Fruit fly (Drosophila melanogaster) whole organism, embryonic: Measurements from ENCODE around the gene TTLL5.

Source experiments
- CG10654 ChIP-seq: fragments of 200-800 bp; sonication (Bioruptor generic); optimal IDR thresholded peaks from 2 replicates; lab custom pipeline; 2016; ENCODE audit warnings: missing biosample characterization, missing genetic modification characterization
- CG10979 ChIP-seq: fragments of 200-800 bp; sonication (Bioruptor generic); optimal IDR thresholded peaks from 2 replicates; lab custom pipeline; 2018; ENCODE audit warnings: missing biosample characterization, mild to moderate bottlenecking, missing genetic modification characterization, moderate library complexity
- CG11247 ChIP-seq: fragments of 200-800 bp; sonication (Bioruptor generic); IDR thresholded peaks from 2 replicates; pipeline ENCODE4 v1.3.6; 2022; ENCODE audit warnings: missing biosample characterization, missing genetic modification characterization
- CG14014 ChIP-seq: fragments of 200-800 bp; sonication (Bioruptor generic); IDR thresholded peaks from 2 replicates; pipeline ENCODE4 v1.3.6; 2022; ENCODE audit warnings: missing biosample characterization, missing genetic modification characterization
- CG1602 ChIP-seq: fragments of 200-800 bp; sonication (Bioruptor generic); optimal IDR thresholded peaks from 3 replicates; lab custom pipeline; 2016; ENCODE audit warnings: missing biosample characterization, missing genetic modification characterization
- CG18476 ChIP-seq: fragments of 200-800 bp; sonication (Bioruptor generic); optimal IDR thresholded peaks from 2 replicates; lab custom pipeline; 2016; ENCODE audit warnings: missing biosample characterization, mild to moderate bottlenecking, missing genetic modification characterization
- CG18599 ChIP-seq: fragments of 200-800 bp; sonication (Bioruptor generic); optimal IDR thresholded peaks from 3 replicates; lab custom pipeline; 2017; ENCODE audit warnings: missing biosample characterization, missing genetic modification characterization, mild to moderate bottlenecking, moderate library complexity, missing genetic modification reagents
- CG2116 ChIP-seq: fragments of 200-800 bp; sonication (Bioruptor generic); optimal IDR thresholded peaks from 3 replicates; lab custom pipeline; 2018; ENCODE audit warnings: missing biosample characterization, mild to moderate bottlenecking, missing genetic modification characterization
- CG2120 ChIP-seq: fragments of 200-800 bp; sonication (Bioruptor generic); optimal IDR thresholded peaks from 3 replicates; lab custom pipeline; 2016; ENCODE audit warnings: missing biosample characterization, missing genetic modification characterization
- CG30020 ChIP-seq: fragments of 200-800 bp; optimal IDR thresholded peaks from 2 replicates; lab custom pipeline; 2019; ENCODE audit warnings: missing biosample characterization, mild to moderate bottlenecking, missing genetic modification characterization, moderate library complexity
- CG31224 ChIP-seq: fragments of 200-800 bp; sonication (Bioruptor generic); IDR thresholded peaks from 2 replicates; pipeline ENCODE4 v1.3.6; 2022; ENCODE audit warnings: missing biosample characterization, missing genetic modification characterization
- CG3407 ChIP-seq: fragments of 200-800 bp; sonication (Bioruptor generic); optimal IDR thresholded peaks from 2 replicates; lab custom pipeline; 2018; ENCODE audit warnings: missing biosample characterization, mild to moderate bottlenecking, missing genetic modification characterization
- CG43689 ChIP-seq: fragments of 200-800 bp; sonication (Bioruptor generic); IDR thresholded peaks from 2 replicates; pipeline ENCODE4 v1.3.6; 2022; ENCODE audit warnings: missing biosample characterization, missing genetic modification characterization
- CG4854 ChIP-seq: fragments of 200-800 bp; sonication (Bioruptor generic); optimal IDR thresholded peaks from 2 replicates; lab custom pipeline; 2016; ENCODE audit warnings: missing biosample characterization, missing genetic modification characterization, inconsistent platforms
- CG8290 ChIP-seq, 3 experiments: fragments of 200-800 bp; sonication (Bioruptor generic); optimal IDR thresholded peaks; 2 replicates each; lab custom pipeline; 2016 to 2019; ENCODE audit warnings: missing biosample characterization in 3 of 3, missing genetic modification characterization in 3 of 3, mild to moderate bottlenecking in 2 of 3, moderate library complexity in 1 of 3
- CG8924 ChIP-seq: fragments of 200-800 bp; optimal IDR thresholded peaks from 3 replicates; lab custom pipeline; 2019; ENCODE audit warnings: missing biosample characterization, mild to moderate bottlenecking, missing genetic modification characterization, moderate library complexity
- CG9797 ChIP-seq: fragments of 200-800 bp; sonication (Bioruptor generic); optimal IDR thresholded peaks from 3 replicates; lab custom pipeline; 2018; ENCODE audit warnings: missing biosample characterization, mild to moderate bottlenecking, missing genetic modification characterization
- CTCF ChIP-seq: fragments of 200-800 bp; sonication (Bioruptor generic); optimal IDR thresholded peaks from 2 replicates; lab custom pipeline; 2017; ENCODE audit warnings: missing biosample characterization, mild to moderate bottlenecking, missing genetic modification characterization, moderate library complexity
- CoRest ChIP-seq: fragments of 200-800 bp; sonication (Bioruptor generic); optimal IDR thresholded peaks from 3 replicates; lab custom pipeline; 2018; ENCODE audit warnings: missing biosample characterization, mild to moderate bottlenecking, missing genetic modification characterization, moderate library complexity
- Dad ChIP-seq: fragments of 200-800 bp; sonication (Bioruptor generic); optimal IDR thresholded peaks from 3 replicates; lab custom pipeline; 2016; ENCODE audit warnings: missing biosample characterization, missing genetic modification characterization
- Dek ChIP-seq: fragments of 200-800 bp; sonication (Bioruptor generic); optimal IDR thresholded peaks from 3 replicates; lab custom pipeline; 2019; ENCODE audit warnings: missing biosample characterization, mild to moderate bottlenecking, missing genetic modification characterization, moderate library complexity
- Doc2 ChIP-seq: fragments of 200-800 bp; sonication (Bioruptor generic); IDR thresholded peaks from 2 replicates; pipeline ENCODE4 v1.3.6; 2022; ENCODE audit warnings: missing biosample characterization, missing genetic modification characterization
- Drgx ChIP-seq: fragments of 200-800 bp; sonication (Bioruptor generic); IDR thresholded peaks from 2 replicates; pipeline ENCODE4 v1.3.6; 2022; ENCODE audit warnings: missing biosample characterization, missing genetic modification characterization
- GATAe ChIP-seq: fragments of 200-800 bp; sonication (Bioruptor generic); conservative IDR thresholded peaks from 2 replicates; pipeline ENCODE4 v1.3.6; 2022; ENCODE audit warnings: missing biosample characterization, missing genetic modification characterization
- Hey ChIP-seq: fragments of 200-800 bp; sonication (Bioruptor generic); optimal IDR thresholded peaks from 3 replicates; lab custom pipeline; 2018; ENCODE audit warnings: missing biosample characterization, mild to moderate bottlenecking, missing genetic modification characterization
- Jarid2 ChIP-seq: fragments of 200-800 bp; sonication (Bioruptor generic); optimal IDR thresholded peaks from 3 replicates; lab custom pipeline; 2017; ENCODE audit warnings: mild to moderate bottlenecking, missing biosample characterization, missing genetic modification reagents, missing genetic modification characterization
- Lim3 ChIP-seq: fragments of 200-800 bp; sonication (Bioruptor generic); IDR thresholded peaks from 2 replicates; pipeline ENCODE4 v1.3.6; 2022; ENCODE audit warnings: missing biosample characterization, missing genetic modification characterization
- MESR4 ChIP-seq: fragments of 200-800 bp; sonication (Bioruptor generic); optimal IDR thresholded peaks from 2 replicates; lab custom pipeline; 2018; ENCODE audit warnings: missing biosample characterization, mild to moderate bottlenecking, missing genetic modification characterization, moderate library complexity
- Pdp1 ChIP-seq, 2 experiments: fragments of 200-800 bp; sonication (Bioruptor generic); optimal IDR thresholded peaks; 3 replicates each; lab custom pipeline; 2016; ENCODE audit warnings: missing biosample characterization in 2 of 2, missing genetic modification characterization in 2 of 2, mild to moderate bottlenecking in 1 of 2, moderate library complexity in 1 of 2
- Sox102F ChIP-seq: fragments of 200-800 bp; sonication (Bioruptor generic); optimal IDR thresholded peaks from 2 replicates; lab custom pipeline; 2018; ENCODE audit warnings: missing biosample characterization, mild to moderate bottlenecking, missing genetic modification characterization, moderate library complexity
- Stat92E ChIP-seq, 3 experiments: fragments of >200 bp in 2 of 3; fragments of 200-800 bp in 1 of 3; sonication (Bioruptor generic) in 1 of 3; optimal IDR thresholded peaks; 2 replicates each; lab custom pipeline; 2017 to 2019; ENCODE audit warnings: missing biosample characterization in 3 of 3, missing genetic modification characterization in 3 of 3, mild to moderate bottlenecking in 1 of 3, moderate library complexity in 1 of 3
- TFAM ChIP-seq: fragments of 200-800 bp; sonication (Bioruptor generic); optimal IDR thresholded peaks from 2 replicates; lab custom pipeline; 2017; ENCODE audit warnings: missing biosample characterization, missing genetic modification characterization, inconsistent platforms
- Taf1 ChIP-seq: fragments of 200-800 bp; sonication (Bioruptor generic); IDR thresholded peaks from 2 replicates; pipeline ENCODE4 v1.3.6; 2022; ENCODE audit warnings: missing biosample characterization, missing genetic modification characterization
- Vsx1 ChIP-seq: fragments of 200-800 bp; sonication (Bioruptor generic); optimal IDR thresholded peaks from 2 replicates; lab custom pipeline; 2017; ENCODE audit warnings: missing biosample characterization, mild to moderate bottlenecking, missing genetic modification characterization, missing genetic modification reagents
- ab ChIP-seq: fragments of 200-800 bp; sonication (Bioruptor generic); optimal IDR thresholded peaks from 2 replicates; lab custom pipeline; 2016; ENCODE audit warnings: missing biosample characterization, missing genetic modification characterization
- az2 ChIP-seq: fragments of 200-800 bp; sonication (Bioruptor generic); optimal IDR thresholded peaks from 3 replicates; lab custom pipeline; 2016; ENCODE audit warnings: missing biosample characterization, missing genetic modification characterization
- esg ChIP-seq: fragments of 200-800 bp; sonication (Bioruptor generic); conservative IDR thresholded peaks from 2 replicates; pipeline ENCODE4 v1.3.6; 2022; ENCODE audit warnings: missing biosample characterization, missing genetic modification characterization
- fru ChIP-seq: fragments of >200 bp; optimal IDR thresholded peaks from 2 replicates; lab custom pipeline; 2017
- lmd ChIP-seq: fragments of 200-800 bp; sonication (Bioruptor generic); IDR thresholded peaks from 2 replicates; pipeline ENCODE4 v1.3.6; 2022; ENCODE audit warnings: missing biosample characterization, missing genetic modification characterization
- luna ChIP-seq: fragments of 200-800 bp; sonication (Bioruptor generic); optimal IDR thresholded peaks from 2 replicates; lab custom pipeline; 2016; ENCODE audit warnings: missing biosample characterization, missing genetic modification characterization
- otp ChIP-seq: fragments of 200-800 bp; sonication (Bioruptor generic); IDR thresholded peaks from 3 replicates; pipeline ENCODE4, ENCODE4 v1.3.6; 2022; ENCODE audit warnings: missing biosample characterization, missing genetic modification characterization
- pho ChIP-seq: fragments of 200-800 bp; sonication (Bioruptor generic); optimal IDR thresholded peaks from 2 replicates; lab custom pipeline; 2016; ENCODE audit warnings: missing biosample characterization, missing genetic modification characterization
- pnt ChIP-seq: fragments of 200-800 bp; sonication (Bioruptor generic); optimal IDR thresholded peaks from 3 replicates; lab custom pipeline; 2016; ENCODE audit warnings: missing biosample characterization, missing genetic modification characterization
- prd ChIP-seq, 3 experiments: fragments of >200 bp in 2 of 3; fragments of 200-800 bp in 1 of 3; sonication (Bioruptor generic) in 1 of 3; optimal IDR thresholded peaks in 2 of 3; IDR thresholded peaks in 1 of 3; 2 replicates in 2 of 3; 3 replicates in 1 of 3; pipeline versions ENCODE4 v1.3.6 to Lab custom; 2017 to 2022; ENCODE audit warnings: missing biosample characterization in 1 of 3, missing genetic modification characterization in 1 of 3
- rib ChIP-seq: fragments of 200-800 bp; sonication (Bioruptor generic); IDR thresholded peaks from 2 replicates; pipeline ENCODE4 v1.3.6; 2022; ENCODE audit warnings: missing biosample characterization, missing genetic modification characterization
- sim ChIP-seq: fragments of 200-800 bp; sonication (Bioruptor generic); IDR thresholded peaks from 2 replicates; pipeline ENCODE4 v1.3.6; 2022; ENCODE audit warnings: missing biosample characterization, missing genetic modification characterization
- sna ChIP-seq: fragments of 200-800 bp; sonication (Bioruptor generic); IDR thresholded peaks from 2 replicates; pipeline ENCODE4 v1.3.6; 2022; ENCODE audit warnings: missing biosample characterization, missing genetic modification characterization; ENCODE audit not compliant: partially characterized antibody
- tin ChIP-seq: fragments of 200-800 bp; sonication (Bioruptor generic); optimal IDR thresholded peaks from 3 replicates; lab custom pipeline; 2016; ENCODE audit warnings: missing biosample characterization, missing genetic modification characterization
- tll ChIP-seq, 2 experiments: fragments of 200-800 bp in 1 of 2; fragments of >200 bp in 1 of 2; sonication (Bioruptor generic) in 1 of 2; optimal IDR thresholded peaks; 2 replicates each; lab custom pipeline; 2017 to 2019; ENCODE audit warnings: missing biosample characterization in 2 of 2, missing genetic modification characterization in 2 of 2, mild to moderate bottlenecking in 1 of 2, moderate library complexity in 1 of 2
- tup ChIP-seq: fragments of 200-800 bp; sonication (Bioruptor generic); optimal IDR thresholded peaks from 2 replicates; lab custom pipeline; 2016; ENCODE audit warnings: missing biosample characterization, mild to moderate bottlenecking, missing genetic modification characterization, moderate library complexity

The TTLL5 gene

dm6 chr3R:25069569-25069968 lies 53.2 kb downstream of the TTLL5 start, which contains the start of the genes Stt3B and CG11839 (continued):
- TF ChIP-seq CG11247 (GFP tag; lab: Robert Waterston, UW) = no peak; the same call in 1 of the 2 replicates
- TF ChIP-seq Stat92E (GFP tag; optimal IDR thresholded peaks at IDR 0.05; lab: Kevin White, UChicago) = peak in 1 of 3 experiments; percentile 33
- no peak for TF ChIP-seq Vsx1 (GFP tag; lab: Kevin White, UChicago)
- TF ChIP-seq CG10979 (tag; lab: Kevin White, UChicago) = peak; percentile 68
- TF ChIP-seq Dad (GFP tag; lab: Kevin White, UChicago) = peak; percentile 72
- peak; percentile 66 for TF ChIP-seq az2 (GFP tag; lab: Kevin White, UChicago)
- peak; percentile 91 for TF ChIP-seq CG2120
- TF ChIP-seq ab (GFP tag; lab: Kevin White, UChicago) = no peak
- no peak for TF ChIP-seq Jarid2 (GFP tag; lab: Kevin White, UChicago)
- no peak for TF ChIP-seq CG43689 (GFP tag; lab: Robert Waterston, UW)
- TF ChIP-seq lmd (GFP tag; lab: Robert Waterston, UW) = no peak; the same call in 1 of the 2 replicates
- peak; percentile 85 for TF ChIP-seq pho (GFP tag; lab: Kevin White, UChicago)
- peak; percentile 70 for TF ChIP-seq CG8290 (GFP tag; optimal IDR thresholded peaks at IDR 0.05; lab: Kevin White, UChicago)
- no peak for TF ChIP-seq CG8290 (tag; optimal IDR thresholded peaks at IDR 0.05; lab: Kevin White, UChicago)
- TF ChIP-seq otp (GFP tag; lab: Robert Waterston, UW) = no peak
- peak; percentile 25 for TF ChIP-seq luna (GFP tag; lab: Kevin White, UChicago)
- peak; percentile 39 for TF ChIP-seq CG9797 (GFP tag; lab: Kevin White, UChicago)
- peak; percentile 65 for TF ChIP-seq CG14014
- no peak for TF ChIP-seq Hey (tag; lab: Kevin White, UChicago)
- TF ChIP-seq tll (GFP tag; optimal IDR thresholded peaks at IDR 0.05; lab: Kevin White, UChicago) = peak in 1 of 2 experiments; percentile 35
- TF ChIP-seq TFAM = no peak
- no peak for TF ChIP-seq CG18599 (GFP tag; lab: Kevin White, UChicago)
- TF ChIP-seq GATAe = no peak
- TF ChIP-seq tup (GFP tag; lab: Kevin White, UChicago) = peak; percentile 19
- TF ChIP-seq pnt (GFP tag; lab: Kevin White, UChicago) = peak; percentile 77
- peak; percentile 56 for TF ChIP-seq CG18476
- no peak for TF ChIP-seq rib (GFP tag; lab: Robert Waterston, UW)
- no peak for TF ChIP-seq sim
- TF ChIP-seq Lim3 = no peak
- TF ChIP-seq Sox102F (GFP tag; lab: Kevin White, UChicago) = no peak
- peak in 1 of 2 experiments; percentile 84 for TF ChIP-seq Pdp1 (GFP tag; optimal IDR thresholded peaks at IDR 0.05; lab: Kevin White, UChicago)
- no peak for TF ChIP-seq CG31224
- TF ChIP-seq Dek (tag; lab: Kevin White, UChicago) = no peak
- no peak for TF ChIP-seq CoRest (tag; lab: Kevin White, UChicago)
- TF ChIP-seq MESR4 (GFP tag; lab: Kevin White, UChicago) = peak; percentile 46
- TF ChIP-seq esg (GFP tag; lab: Robert Waterston, UW) = 0 out of 2 replicates have a peak, but pooled peaks have one; percentile 23
- peak; percentile 78 for TF ChIP-seq tin (GFP tag; lab: Kevin White, UChicago)
- no peak for TF ChIP-seq Drgx (GFP tag; lab: Robert Waterston, UW)
- TF ChIP-seq fru = no peak
- TF ChIP-seq prd (optimal IDR thresholded peaks at IDR 0.05; lab: Kevin White, UChicago) = no peak
- TF ChIP-seq prd (GFP tag; IDR thresholded peaks at IDR 0.05; lab: Robert Waterston, UW) = peak; percentile 79
- no peak for TF ChIP-seq Doc2
- TF ChIP-seq sna (GFP tag; lab: Robert Waterston, UW) = peak; percentile 93
- TF ChIP-seq CG8924 (tag; lab: Kevin White, UChicago) = peak; percentile 67
- TF ChIP-seq CG2116 = peak; percentile 85
- TF ChIP-seq CG10654 (GFP tag; lab: Kevin White, UChicago) = peak; percentile 70
- TF ChIP-seq CG3407 (GFP tag; lab: Kevin White, UChicago) = peak; percentile 6
- peak; percentile 59 for TF ChIP-seq CG4854 (GFP tag; lab: Kevin White, UChicago)
- peak; percentile 65; the same call in 1 of the 2 replicates for TF ChIP-seq Taf1 (GFP tag; lab: Robert Waterston, UW)
- TF ChIP-seq CG1602 (GFP tag; lab: Kevin White, UChicago) = peak; percentile 69
- TF ChIP-seq CTCF (GFP tag; lab: Kevin White, UChicago) = no peak
- TF ChIP-seq CG30020 (tag; lab: Kevin White, UChicago) = peak; percentile 91
